Fruit fly (Drosophila melanogaster): ENCODE data around the gene CG43335.

CG43335 gene

DNA sequence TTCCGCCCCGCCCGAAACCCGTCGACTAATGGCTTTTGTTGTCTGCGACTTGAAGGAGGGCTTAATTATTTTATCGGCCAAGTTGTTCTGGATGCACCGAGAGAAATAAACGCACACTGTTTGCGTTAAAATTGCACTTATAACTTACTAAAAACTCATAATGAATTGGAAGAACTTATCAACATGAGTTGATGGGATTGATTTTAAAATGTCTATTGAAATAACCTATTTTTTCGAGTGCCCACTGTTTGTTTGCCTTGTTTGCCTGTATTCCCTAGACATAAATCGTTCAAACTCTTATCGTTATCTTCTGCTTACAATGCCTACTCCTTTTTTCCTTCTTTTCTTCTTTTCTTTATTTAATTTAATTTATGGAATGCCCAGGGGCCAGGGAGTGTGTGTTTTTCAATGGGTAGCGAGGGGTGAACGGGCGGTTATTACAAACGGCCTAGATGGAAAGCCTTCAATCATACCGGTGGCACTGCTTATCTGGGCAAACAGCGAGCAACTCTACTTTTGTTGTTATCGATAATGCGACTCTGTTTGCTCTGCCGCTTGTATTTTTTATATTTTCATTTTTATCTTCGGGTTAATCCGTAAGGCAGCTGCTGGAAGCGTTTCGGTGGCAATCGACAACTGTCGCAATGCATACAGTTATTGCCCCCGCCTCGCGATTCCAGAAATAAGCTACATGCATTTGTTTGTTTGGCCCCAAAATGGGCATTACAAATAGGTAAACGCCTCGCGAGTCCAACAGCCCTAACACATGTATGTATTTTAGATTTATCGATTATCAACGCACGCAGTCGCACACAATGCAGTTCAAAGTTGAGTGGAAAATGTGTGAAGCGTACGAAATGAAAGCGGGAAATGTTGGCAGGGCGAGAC is 41.2 kb downstream of the CG43335 start (continued):
- TF ChIP-seq Chrac-16 (GFP tag; optimal IDR thresholded peaks at IDR 0.05) (peak; percentile 36), CG16779 (GFP tag; IDR thresholded peaks at IDR 0.05) (no peak), CG8089 (GFP tag; optimal IDR thresholded peaks at IDR 0.05) (peak; percentile 62), sisA (GFP tag; IDR thresholded peaks at IDR 0.05) (peak; percentile 48), bigmax (GFP tag; optimal IDR thresholded peaks at IDR 0.05) (no peak), CG2120 (GFP tag; optimal IDR thresholded peaks at IDR 0.05) (peak; percentile 10), CG15269 (tag; optimal IDR thresholded peaks at IDR 0.05) (peak; percentile 30), CG7556 (GFP tag; optimal IDR thresholded peaks at IDR 0.05) (peak; percentile 69), CG17912 (GFP tag; optimal IDR thresholded peaks at IDR 0.05) (peak; percentile 1), CG17359 (tag; optimal IDR thresholded peaks at IDR 0.05) (peak; percentile 62), esg (GFP tag; conservative IDR thresholded peaks at IDR 0.05) (0 out of 2 replicates have a peak, but pooled peaks have one; percentile 13), CG11504 (tag; optimal IDR thresholded peaks at IDR 0.05) (peak; percentile 36), pum (GFP tag; optimal IDR thresholded peaks at IDR 0.05) (peak; percentile 37), tap (tag; optimal IDR thresholded peaks at IDR 0.05) (peak; percentile 2), fd64A (GFP tag; optimal IDR thresholded peaks at IDR 0.05) (peak; percentile 38), pnt (GFP tag; optimal IDR thresholded peaks at IDR 0.05) (peak; percentile 64), Rx (GFP tag; IDR thresholded peaks at IDR 0.05) (peak; percentile 48; the same call in 1 of the 2 replicates), Ptx1 (GFP tag; IDR thresholded peaks at IDR 0.05) (peak; percentile 65), cad (GFP tag; optimal IDR thresholded peaks at IDR 0.05) (no peak), CG12769 (tag; optimal IDR thresholded peaks at IDR 0.05) (peak; percentile 32), Atf3 (GFP tag; optimal IDR thresholded peaks at IDR 0.05) (peak; percentile 9), CG6689 (GFP tag; IDR thresholded peaks at IDR 0.05) (peak; percentile 61), ranshi (GFP tag; IDR thresholded peaks at IDR 0.05) (peak; percentile 60; the same call in 1 of the 2 replicates), Atf-2 (GFP tag; optimal IDR thresholded peaks at IDR 0.05) (peak; percentile 31), Sox100B (GFP tag; optimal IDR thresholded peaks at IDR 0.05) (peak; percentile 27), CG3726 (GFP tag; IDR thresholded peaks at IDR 0.05) (no peak), Blimp-1 (GFP tag; optimal IDR thresholded peaks at IDR 0.05) (peak; percentile 58), CG30431 (GFP tag; optimal IDR thresholded peaks at IDR 0.05) (peak; percentile 14), CG8290 (GFP tag; optimal IDR thresholded peaks at IDR 0.05) (peak; percentile 61), CG8290 (tag; optimal IDR thresholded peaks at IDR 0.05) (peak in 1 of 2 experiments; percentile 64), ken (GFP tag; IDR thresholded peaks at IDR 0.05) (peak; percentile 39; the same call in 1 of the 3 replicates), CG2678 (tag; optimal IDR thresholded peaks at IDR 0.05) (peak; percentile 38), CG8924 (tag; optimal IDR thresholded peaks at IDR 0.05) (peak; percentile 26), CG18599 (GFP tag; optimal IDR thresholded peaks at IDR 0.05) (peak; percentile 42), sens (GFP tag) (peak; percentile 94), Ada2b (GFP tag; IDR thresholded peaks at IDR 0.05) (peak; percentile 49), CG3281 (GFP tag; optimal IDR thresholded peaks at IDR 0.05) (no peak), CG9437 (GFP tag; optimal IDR thresholded peaks at IDR 0.05) (peak; percentile 14), hkb (optimal IDR thresholded peaks at IDR 0.05) (no peak), hkb (GFP tag; IDR thresholded peaks at IDR 0.05) (peak; percentile 40; the same call in 1 of the 2 replicates), CG30403 (GFP tag; optimal IDR thresholded peaks at IDR 0.05) (peak; percentile 54), Mes4 (GFP tag; optimal IDR thresholded peaks at IDR 0.05) (peak; percentile 54), ato (GFP tag; IDR thresholded peaks at IDR 0.05; ENCODE audit: partially characterized antibody) (no peak), CG14050 (GFP tag; IDR thresholded peaks at IDR 0.05) (0 out of 3 replicates have a peak, but pooled peaks have one; percentile 17), CrebB (tag; optimal IDR thresholded peaks at IDR 0.05) (peak; percentile 53), Med (GFP tag) (peak; percentile 48), CG13424 (tag; optimal IDR thresholded peaks at IDR 0.05) (peak; percentile 47), Optix (GFP tag; IDR thresholded peaks at IDR 0.05) (peak; percentile 58; the same call in 1 of the 3 replicates), chn (GFP tag; optimal IDR thresholded peaks at IDR 0.05) (peak; percentile 45)
